Worm (Caenorhabditis elegans) whole organism, L3 larva: ENCODE data around the gene rpc-25.

Source experiments
- ZK546.5 ChIP-seq: sonication (generic microtip); optimal IDR thresholded peaks from 2 replicates; lab custom pipeline; 2017; ENCODE audit warnings: missing biosample characterization, missing genetic modification characterization
- egl-27 ChIP-seq: sonication (generic microtip); optimal IDR thresholded peaks from 4 replicates; lab custom pipeline; 2017; ENCODE audit warnings: missing biosample characterization, missing genetic modification reagents, missing genetic modification characterization
- eor-1 ChIP-seq, 2 experiments: fragments of 150-350 bp; optimal IDR thresholded peaks; 2 replicates each; lab custom pipeline; 2014 to 2018; ENCODE audit warnings: missing biosample characterization in 2 of 2, missing genetic modification characterization in 2 of 2
- nhr-12 ChIP-seq: fragments of 150-350 bp; optimal IDR thresholded peaks from 2 replicates; lab custom pipeline; 2014; ENCODE audit warnings: missing biosample characterization, missing genetic modification characterization
- nhr-23 ChIP-seq: fragments of 150-350 bp; optimal IDR thresholded peaks from 2 replicates; lab custom pipeline; 2014; ENCODE audit warnings: missing biosample characterization, missing genetic modification reagents, missing genetic modification characterization
- nhr-237 ChIP-seq: fragments of 150-350 bp; optimal IDR thresholded peaks from 2 replicates; lab custom pipeline; 2014; ENCODE audit warnings: missing biosample characterization, missing genetic modification characterization
- nhr-76 ChIP-seq: fragments of 150-350 bp; sonication (generic microtip); optimal IDR thresholded peaks from 5 replicates; lab custom pipeline; 2014; ENCODE audit warnings: missing biosample characterization, missing genetic modification characterization
- pha-4 ChIP-seq: fragments of 150-350 bp; optimal IDR thresholded peaks from 2 replicates; lab custom pipeline; 2014; ENCODE audit warnings: missing biosample characterization, missing genetic modification reagents, missing genetic modification characterization
- sea-2 ChIP-seq: fragments of 150-350 bp; sonication (generic microtip); optimal IDR thresholded peaks from 4 replicates; lab custom pipeline; 2014; ENCODE audit warnings: missing biosample characterization, missing genetic modification reagents, missing genetic modification characterization
- skn-1 ChIP-seq: fragments of 150-350 bp; optimal IDR thresholded peaks from 2 replicates; lab custom pipeline; 2014; ENCODE audit warnings: missing biosample characterization, missing genetic modification characterization
- snpc-4 ChIP-seq: fragments of 150-350 bp; optimal IDR thresholded peaks from 2 replicates; lab custom pipeline; 2014; ENCODE audit warnings: missing biosample characterization, missing genetic modification characterization
- unc-39 ChIP-seq: sonication (generic microtip); optimal IDR thresholded peaks from 4 replicates; lab custom pipeline; 2017; ENCODE audit warnings: missing biosample characterization, missing genetic modification characterization
- unc-62 ChIP-seq: fragments of 150-350 bp; sonication (generic microtip); optimal IDR thresholded peaks from 4 replicates; lab custom pipeline; 2014; ENCODE audit warnings: missing biosample characterization, missing genetic modification reagents, missing genetic modification characterization

- no peak for TF ChIP-seq eor-1 (tag; optimal IDR thresholded peaks at IDR 0.05; lab: Kevin White, UChicago)
- TF ChIP-seq egl-27 (tag; lab: Kevin White, UChicago), result no peak
- TF ChIP-seq nhr-12 (tag; lab: Kevin White, UChicago), result no peak
- no peak for TF ChIP-seq nhr-76 (tag; lab: Kevin White, UChicago)
- TF ChIP-seq pha-4 (tag; lab: Kevin White, UChicago), result no peak
- no peak for TF ChIP-seq sea-2 (GFP tag; lab: Kevin White, UChicago)
- TF ChIP-seq ZK546.5 (tag; lab: Kevin White, UChicago), result no peak
- no peak for TF ChIP-seq snpc-4 (tag; lab: Kevin White, UChicago)
- no peak for TF ChIP-seq skn-1 (tag; lab: Kevin White, UChicago)
- TF ChIP-seq nhr-237, result no peak
- no peak for TF ChIP-seq unc-39
- TF ChIP-seq nhr-23 (tag; lab: Kevin White, UChicago), result no peak
- TF ChIP-seq unc-62 (GFP tag; lab: Kevin White, UChicago), result no peak
These were observed 32.7 kb downstream of the rpc-25 start, which contains the start of gene egl-3 for ce11 chrV:10173653-10174052.
